Worm (Caenorhabditis elegans) whole organism, young adult: ENCODE measurements around the gene F59A6.2.

ENCODE experiments used
- B0019.2 ChIP-seq: fragments of 200-800 bp; sonication (Bioruptor generic); conservative IDR thresholded peaks from 2 replicates; pipeline ENCODE4 v1.3.6; 2022; ENCODE audit warnings: missing genetic modification reagents, missing genetic modification characterization, missing compliant biosample characterization
- B0336.3 ChIP-seq: fragments of 200-800 bp; sonication (Bioruptor generic); IDR thresholded peaks from 2 replicates; pipeline ENCODE4 v1.3.6; 2022; ENCODE audit warnings: missing genetic modification characterization, missing compliant biosample characterization
- D2030.7 ChIP-seq: fragments of 200-800 bp; sonication (Bioruptor generic); IDR thresholded peaks from 2 replicates; pipeline ENCODE4 v1.3.6; 2022; ENCODE audit warnings: missing genetic modification reagents, missing genetic modification characterization, missing compliant biosample characterization
- Y79H2A.3 ChIP-seq: fragments of 200-800 bp; sonication (Bioruptor generic); conservative IDR thresholded peaks from 2 replicates; pipeline ENCODE4 v1.3.6; 2022; ENCODE audit warnings: missing genetic modification reagents, missing genetic modification characterization, missing compliant biosample characterization
- ZK185.1 ChIP-seq: sonication (generic microtip); optimal IDR thresholded peaks from 2 replicates; lab custom pipeline; 2016; ENCODE audit warnings: mild to moderate bottlenecking, missing genetic modification characterization, missing compliant biosample characterization; ENCODE audit not compliant: poor library complexity, severe bottlenecking
- akir-1 ChIP-seq: fragments of 200-800 bp; sonication (Bioruptor generic); optimal IDR thresholded peaks from 2 replicates; lab custom pipeline; 2018; ENCODE audit warnings: mild to moderate bottlenecking, missing genetic modification characterization, moderate library complexity, missing compliant biosample characterization
- ama-1 ChIP-seq, 3 experiments: fragments of 150-350 bp in 1 of 3; sonication (generic microtip) in 2 of 3; optimal IDR thresholded peaks; 2 replicates each; lab custom pipeline; 2014 to 2018; ENCODE audit warnings: missing biosample characterization in 2 of 3, missing genetic modification characterization in 2 of 3, missing genetic modification reagents in 2 of 3
- attf-6 ChIP-seq: fragments of 200-800 bp; sonication (Bioruptor generic); IDR thresholded peaks from 2 replicates; pipeline ENCODE4 v1.3.6; 2022; ENCODE audit warnings: missing genetic modification reagents, missing genetic modification characterization, missing compliant biosample characterization
- ccch-3 ChIP-seq: fragments of 200-800 bp; sonication (Bioruptor generic); optimal IDR thresholded peaks from 2 replicates; lab custom pipeline; 2018; ENCODE audit warnings: mild to moderate bottlenecking, missing genetic modification characterization, missing compliant biosample characterization
- ceh-100 ChIP-seq: fragments of 200-800 bp; sonication (Bioruptor generic); IDR thresholded peaks from 2 replicates; pipeline ENCODE4 v1.3.6; 2022; ENCODE audit warnings: missing genetic modification reagents, missing genetic modification characterization, missing compliant biosample characterization
- ceh-58 ChIP-seq: fragments of 200-800 bp; sonication (Bioruptor generic); IDR thresholded peaks from 2 replicates; pipeline ENCODE4 v1.3.6; 2022; ENCODE audit warnings: missing genetic modification characterization, missing compliant biosample characterization
- egrh-3 ChIP-seq: fragments of 200-800 bp; sonication (Bioruptor generic); IDR thresholded peaks from 2 replicates; pipeline ENCODE4 v1.3.6; 2022; ENCODE audit warnings: missing genetic modification reagents, missing genetic modification characterization, missing compliant biosample characterization
- ekl-4 ChIP-seq: fragments of 200-800 bp; sonication (Bioruptor generic); IDR thresholded peaks from 2 replicates; pipeline ENCODE4 v1.3.6; 2022; ENCODE audit warnings: missing genetic modification reagents, missing genetic modification characterization, missing compliant biosample characterization
- gei-17 ChIP-seq: fragments of 200-800 bp; sonication (Bioruptor generic); optimal IDR thresholded peaks from 2 replicates; lab custom pipeline; 2018; ENCODE audit warnings: mild to moderate bottlenecking, missing genetic modification characterization, missing compliant biosample characterization
- hlh-12 ChIP-seq: sonication (generic microtip); optimal IDR thresholded peaks from 2 replicates; lab custom pipeline; 2016; ENCODE audit warnings: missing genetic modification characterization, missing compliant biosample characterization
- hrde-1 ChIP-seq: sonication (generic microtip); optimal IDR thresholded peaks from 2 replicates; lab custom pipeline; 2016; ENCODE audit warnings: missing genetic modification characterization, mild to moderate bottlenecking, missing compliant biosample characterization, moderate library complexity, missing genotype, missing genetic modification reagents, borderline replicate concordance
- lag-1 ChIP-seq: fragments of 200-800 bp; sonication (Bioruptor generic); IDR thresholded peaks from 2 replicates; pipeline ENCODE4 v1.3.6; 2022; ENCODE audit warnings: missing genetic modification reagents, missing genetic modification characterization, missing compliant biosample characterization
- lin-40 ChIP-seq: sonication (generic microtip); optimal IDR thresholded peaks from 2 replicates; lab custom pipeline; 2016; ENCODE audit warnings: missing genetic modification characterization, mild to moderate bottlenecking, missing compliant biosample characterization, missing genotype, missing genetic modification reagents
- lsy-27 ChIP-seq: sonication (generic microtip); optimal IDR thresholded peaks from 2 replicates; lab custom pipeline; 2017; ENCODE audit warnings: missing genetic modification characterization, mild to moderate bottlenecking, missing compliant biosample characterization, antibody characterized with exemption, missing genotype, borderline replicate concordance; ENCODE audit not compliant: insufficient read depth
- madf-10 ChIP-seq: sonication (generic microtip); optimal IDR thresholded peaks from 2 replicates; lab custom pipeline; 2016; ENCODE audit warnings: mild to moderate bottlenecking, missing genetic modification characterization, missing compliant biosample characterization
- madf-8 ChIP-seq: fragments of 200-800 bp; sonication (Bioruptor generic); conservative IDR thresholded peaks from 2 replicates; pipeline ENCODE4 v1.3.6; 2022; ENCODE audit warnings: missing genetic modification reagents, missing genetic modification characterization, missing compliant biosample characterization
- mes-4 ChIP-seq: sonication (generic microtip); optimal IDR thresholded peaks from 2 replicates; lab custom pipeline; 2016; ENCODE audit warnings: missing genotype, missing genetic modification characterization, missing compliant biosample characterization
- mxl-1 ChIP-seq: sonication (generic microtip); optimal IDR thresholded peaks from 2 replicates; lab custom pipeline; 2016; ENCODE audit warnings: missing genetic modification characterization, missing compliant biosample characterization
- nfya-1 ChIP-seq: sonication (generic microtip); optimal IDR thresholded peaks from 2 replicates; lab custom pipeline; 2017; ENCODE audit warnings: antibody characterized with exemption, missing compliant biosample characterization, missing genetic modification characterization, borderline replicate concordance; ENCODE audit not compliant: insufficient read depth
- nfyb-1 ChIP-seq: fragments of 200-800 bp; sonication (Bioruptor generic); IDR thresholded peaks from 2 replicates; pipeline ENCODE4 v1.3.6; 2022; ENCODE audit warnings: missing genetic modification reagents, missing genetic modification characterization, missing compliant biosample characterization
- nhr-80 ChIP-seq: sonication (generic microtip); optimal IDR thresholded peaks from 2 replicates; lab custom pipeline; 2016; ENCODE audit warnings: missing genetic modification characterization, missing compliant biosample characterization
- rcor-1 ChIP-seq: fragments of 200-800 bp; sonication (Bioruptor generic); IDR thresholded peaks from 2 replicates; pipeline ENCODE4 v1.3.6; 2022; ENCODE audit warnings: missing genetic modification reagents, missing genetic modification characterization, missing compliant biosample characterization
- snpc-4 ChIP-seq, 5 experiments: fragments of 150-350 bp in 1 of 5; sonication (generic microtip) in 4 of 5; optimal IDR thresholded peaks; 2 replicates each; lab custom pipeline; 2014 to 2018; ENCODE audit warnings: missing genetic modification characterization in 5 of 5, missing biosample characterization in 3 of 5, antibody characterized with exemption in 2 of 5, mild to moderate bottlenecking in 2 of 5, missing compliant biosample characterization in 2 of 5, missing genotype in 2 of 5, moderate library complexity in 2 of 5, missing genetic modification reagents in 1 of 5
- tbx-9 ChIP-seq: sonication (generic microtip); optimal IDR thresholded peaks from 2 replicates; lab custom pipeline; 2016; ENCODE audit warnings: borderline replicate concordance, missing genetic modification characterization, inconsistent platforms, missing compliant biosample characterization
- ztf-26 ChIP-seq: sonication (generic microtip); optimal IDR thresholded peaks from 2 replicates; lab custom pipeline; 2017; ENCODE audit warnings: missing genetic modification characterization, missing compliant biosample characterization
- ztf-28 ChIP-seq: fragments of 200-800 bp; sonication (Bioruptor generic); IDR thresholded peaks from 2 replicates; pipeline ENCODE4 v1.3.6; 2022; ENCODE audit warnings: missing genetic modification reagents, missing genetic modification characterization, missing compliant biosample characterization
- ztf-3 ChIP-seq: fragments of 200-800 bp; sonication (Bioruptor generic); optimal IDR thresholded peaks from 2 replicates; lab custom pipeline; 2018; ENCODE audit warnings: mild to moderate bottlenecking, missing genetic modification characterization, missing compliant biosample characterization

The F59A6.2 gene

ce11 chrII:4974448-4974951, 40.0 kb upstream of the F59A6.2 start (continued):
- TF ChIP-seq ama-1 (optimal IDR thresholded peaks at IDR 0.05; lab: Kevin White, UChicago) (no peak), ama-1 (GFP tag; optimal IDR thresholded peaks at IDR 0.05; lab: Kevin White, UChicago) (no peak), lag-1 (no peak), ztf-26 (tag; lab: Kevin White, UChicago) (no peak), ceh-58 (GFP tag; lab: Robert Waterston, UW) (no peak), lsy-27 (tag; lab: Kevin White, UChicago) (no peak), attf-6 (GFP tag; lab: Robert Waterston, UW) (no peak)
- TF ChIP-seq, all 124 proteins: peak for 0

- no peak for TF ChIP-seq hlh-12 (tag; lab: Kevin White, UChicago)
- TF ChIP-seq ekl-4 (GFP tag; lab: Robert Waterston, UW), result no peak
- no peak for TF ChIP-seq nhr-80 (tag; lab: Kevin White, UChicago)
- no peak for TF ChIP-seq ccch-3 (GFP tag; lab: Kevin White, UChicago)
- no peak for TF ChIP-seq nfyb-1 (GFP tag; lab: Robert Waterston, UW)
Observed at ce11 chrII:4975311-4975710, 39.2 kb upstream of the F59A6.2 start.

ce11 chrII:4981682-4982404, 32.7 kb upstream of the F59A6.2 start:
- TF ChIP-seq egrh-3 (no peak), B0019.2 (GFP tag; lab: Robert Waterston, UW) (no peak), snpc-4 (GFP tag; optimal IDR thresholded peaks at IDR 0.05; lab: Kevin White, UChicago) (no peak), snpc-4 (tag; optimal IDR thresholded peaks at IDR 0.05; lab: Kevin White, UChicago) (no peak), madf-10 (tag; lab: Kevin White, UChicago) (no peak), B0336.3 (GFP tag; lab: Robert Waterston, UW) (no peak), D2030.7 (GFP tag; lab: Robert Waterston, UW) (no peak), ztf-28 (GFP tag; lab: Robert Waterston, UW) (no peak)

ce11 chrII:4984151-4984550, 30.3 kb upstream of the F59A6.2 start:
- TF ChIP-seq rcor-1 (GFP tag; lab: Robert Waterston, UW) (no peak), snpc-4 (GFP tag; optimal IDR thresholded peaks at IDR 0.05; lab: Kevin White, UChicago) (no peak), snpc-4 (tag; optimal IDR thresholded peaks at IDR 0.05; lab: Kevin White, UChicago) (no peak), gei-17 (GFP tag; lab: Kevin White, UChicago) (no peak), Y79H2A.3 (GFP tag; lab: Robert Waterston, UW) (no peak), madf-8 (GFP tag; lab: Robert Waterston, UW) (no peak), B0019.2 (GFP tag; lab: Robert Waterston, UW) (no peak), nfya-1 (no peak), hrde-1 (tag; lab: Kevin White, UChicago) (no peak), ceh-100 (no peak), mes-4 (no peak), ZK185.1 (tag; lab: Kevin White, UChicago) (no peak), egrh-3 (no peak), lin-40 (tag; lab: Kevin White, UChicago) (no peak), akir-1 (GFP tag; lab: Kevin White, UChicago) (no peak), attf-6 (GFP tag; lab: Robert Waterston, UW) (no peak), tbx-9 (tag; lab: Kevin White, UChicago) (no peak), ztf-3 (GFP tag; lab: Kevin White, UChicago) (no peak), mxl-1 (tag; lab: Kevin White, UChicago) (no peak)
- TF ChIP-seq, all 124 proteins: peak for 0
